Fruit fly (Drosophila melanogaster): ENCODE results near the gene Bin1.

Bin1 gene

DNA sequence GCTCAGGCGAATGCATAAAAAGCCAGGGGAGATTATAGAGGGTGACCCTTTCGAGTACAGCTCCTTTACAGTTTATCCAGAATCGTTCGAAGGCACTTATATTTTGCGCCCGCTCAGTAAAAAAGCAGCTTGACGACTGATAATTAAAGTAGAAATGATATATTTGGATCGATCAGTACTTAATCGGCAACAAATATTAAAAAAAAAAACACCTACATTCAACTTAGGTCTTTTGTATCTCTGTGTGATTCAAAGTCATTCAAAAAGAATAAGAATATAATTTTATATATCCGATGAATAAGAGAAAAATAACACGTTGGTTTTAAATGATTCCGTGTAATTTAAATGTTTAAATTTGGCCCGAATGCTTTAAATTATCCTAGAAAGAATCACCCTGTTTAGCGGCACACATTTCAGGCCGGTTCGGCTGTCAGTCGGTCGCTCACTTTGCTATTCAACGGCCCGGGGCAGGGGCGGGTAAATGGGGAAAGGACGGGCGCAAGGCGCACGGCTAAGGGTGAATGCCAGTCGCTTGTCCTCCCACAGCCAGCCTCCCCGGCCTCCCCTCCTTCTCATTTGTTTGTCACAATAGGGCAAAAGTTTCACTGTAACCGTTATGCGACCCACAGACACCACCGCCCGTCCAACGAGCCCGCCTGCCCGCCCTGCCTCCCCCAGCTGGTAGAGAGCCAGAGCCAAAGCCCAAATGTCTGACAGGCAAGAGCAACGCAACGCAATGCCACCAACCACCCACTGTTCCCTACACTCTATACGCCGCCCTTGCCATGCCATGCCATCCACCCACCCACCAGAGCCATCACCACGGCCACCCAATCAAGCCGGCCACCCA is 23.7 kb upstream of the Bin1 start (continued):
- TF ChIP-seq CG14710 (tag; optimal IDR thresholded peaks at IDR 0.05) (peak; percentile 60), ci (GFP tag; IDR thresholded peaks at IDR 0.05) (peak; percentile 43; the same call in 1 of the 3 replicates), CG8765 (GFP tag; IDR thresholded peaks at IDR 0.05) (no peak), CG4404 (GFP tag; IDR thresholded peaks at IDR 0.05) (no peak), jigr1 (GFP tag; IDR thresholded peaks at IDR 0.05) (no peak), Fer3 (tag; optimal IDR thresholded peaks at IDR 0.05) (peak; percentile 32), ro (GFP tag; IDR thresholded peaks at IDR 0.05) (no peak), ac (GFP tag; optimal IDR thresholded peaks at IDR 0.05) (no peak), Hr3 (GFP tag; optimal IDR thresholded peaks at IDR 0.05) (peak; percentile 18), Aef1 (GFP tag; IDR thresholded peaks at IDR 0.05) (no peak), Doc2 (GFP tag; IDR thresholded peaks at IDR 0.05) (no peak), Max (GFP tag; optimal IDR thresholded peaks at IDR 0.05) (peak; percentile 34), Fer1 (GFP tag; optimal IDR thresholded peaks at IDR 0.05) (peak; percentile 85), Lhr (GFP tag; optimal IDR thresholded peaks at IDR 0.05) (no peak), zfh1 (GFP tag; IDR thresholded peaks at IDR 0.05) (no peak), CG9727 (GFP tag; optimal IDR thresholded peaks at IDR 0.05) (peak; percentile 74), CG43689 (GFP tag; IDR thresholded peaks at IDR 0.05) (0 out of 2 replicates have a peak, but pooled peaks have one; percentile 29), CG8944 (GFP tag; optimal IDR thresholded peaks at IDR 0.05) (no peak), gfzf (GFP tag; optimal IDR thresholded peaks at IDR 0.05) (no peak), exex (tag; optimal IDR thresholded peaks at IDR 0.05) (peak; percentile 24), CG14050 (GFP tag; IDR thresholded peaks at IDR 0.05) (no peak), Sox100B (GFP tag; optimal IDR thresholded peaks at IDR 0.05) (peak; percentile 84), cad (GFP tag; optimal IDR thresholded peaks at IDR 0.05) (no peak), MTF-1 (GFP tag; optimal IDR thresholded peaks at IDR 0.05; ENCODE audit: borderline replicate concordance) (no peak), Mes4 (GFP tag; optimal IDR thresholded peaks at IDR 0.05) (no peak), kni (GFP tag; optimal IDR thresholded peaks at IDR 0.05) (no peak), seq (GFP tag; IDR thresholded peaks at IDR 0.05) (peak; percentile 19; the same call in 1 of the 2 replicates), sd (tag; optimal IDR thresholded peaks at IDR 0.05) (no peak), YL-1 (GFP tag; optimal IDR thresholded peaks at IDR 0.05) (no peak), CG6813 (GFP tag; optimal IDR thresholded peaks at IDR 0.05) (peak; percentile 6), wor (GFP tag; IDR thresholded peaks at IDR 0.05) (peak; percentile 41; the same call in 1 of the 2 replicates), CG16863 (GFP tag; optimal IDR thresholded peaks at IDR 0.05) (no peak), pnt (GFP tag; optimal IDR thresholded peaks at IDR 0.05) (no peak), stc (GFP tag; IDR thresholded peaks at IDR 0.05) (no peak), fd3F (GFP tag; optimal IDR thresholded peaks at IDR 0.05) (no peak), CG9215 (GFP tag; IDR thresholded peaks at IDR 0.05) (no peak), CG3838 (GFP tag; optimal IDR thresholded peaks at IDR 0.05) (no peak), dm (GFP tag; optimal IDR thresholded peaks at IDR 0.05) (no peak), CG30431 (GFP tag; optimal IDR thresholded peaks at IDR 0.05) (no peak), toy (GFP tag; IDR thresholded peaks at IDR 0.05) (no peak), CG18011 (GFP tag; optimal IDR thresholded peaks at IDR 0.05) (no peak), sug (tag; optimal IDR thresholded peaks at IDR 0.05) (no peak), ind (GFP tag; optimal IDR thresholded peaks at IDR 0.05) (peak; percentile 13), CG12769 (tag; optimal IDR thresholded peaks at IDR 0.05) (no peak), CG18262 (tag; optimal IDR thresholded peaks at IDR 0.05) (peak; percentile 58), Optix (GFP tag; IDR thresholded peaks at IDR 0.05) (no peak), ab (GFP tag; optimal IDR thresholded peaks at IDR 0.05) (no peak), NK7.1 (GFP tag; optimal IDR thresholded peaks at IDR 0.05) (no peak), CG34224 (GFP tag; IDR thresholded peaks at IDR 0.05; ENCODE audit: partially characterized antibody) (no peak), GATAe (GFP tag; conservative IDR thresholded peaks at IDR 0.05) (no peak)
